Fruit fly (Drosophila melanogaster): Measurements from ENCODE around the gene Tsp96F.

The Tsp96F gene

DNA sequence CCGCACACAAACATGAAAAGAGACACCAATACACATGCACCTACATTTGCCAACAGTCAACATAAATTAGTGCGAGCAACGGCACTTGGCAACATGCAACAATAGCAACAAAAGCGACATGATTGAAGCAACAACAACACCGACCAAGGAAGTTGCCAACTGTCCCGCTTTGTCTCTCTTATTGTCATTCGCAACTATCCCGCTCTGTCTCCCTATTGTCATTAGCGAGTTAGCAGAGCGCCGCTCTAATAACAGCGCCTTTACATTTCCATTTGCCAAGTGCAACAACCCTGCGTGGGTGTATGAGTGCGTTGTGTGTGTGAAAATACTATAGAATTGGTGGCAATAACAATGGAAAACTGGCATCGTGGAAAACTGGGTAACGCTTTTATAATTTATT is 2.6 kb upstream of the Tsp96F start:
- TF ChIP-seq Snoo (tag; optimal IDR thresholded peaks at IDR 0.05), result no peak
- TF ChIP-seq EcR (GFP tag; optimal IDR thresholded peaks at IDR 0.05), result peak; percentile 84

DNA sequence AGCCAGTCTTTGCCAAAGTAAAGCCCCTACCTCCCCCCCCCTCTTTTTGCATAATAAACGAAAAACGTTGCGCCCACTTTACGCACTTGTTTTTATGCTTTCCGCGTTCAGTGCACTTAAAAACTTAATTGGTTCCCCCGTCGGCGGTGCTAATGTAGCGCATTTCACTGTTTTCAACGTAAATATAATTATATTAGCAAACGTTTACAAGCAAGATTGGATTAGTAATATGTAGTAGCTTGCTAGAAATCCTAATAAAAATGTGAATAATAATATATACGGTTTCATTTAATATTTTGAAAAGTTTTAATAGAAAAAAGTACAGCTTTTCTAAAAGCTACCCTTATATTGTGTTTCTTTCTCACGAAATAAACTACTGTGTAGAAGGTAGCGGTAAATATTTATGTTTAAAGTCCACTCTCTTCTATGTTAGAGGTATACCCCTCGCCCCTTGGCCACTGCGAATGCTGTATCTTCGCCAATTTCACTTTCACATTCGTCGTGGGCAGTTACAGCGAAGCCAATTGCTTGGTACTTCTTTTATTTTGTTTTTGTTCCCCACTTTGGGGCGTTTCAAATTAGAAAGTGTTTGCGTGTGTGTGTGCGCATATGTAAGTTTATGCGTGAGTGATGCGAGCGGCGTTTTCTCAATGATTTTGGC is 1.5 kb upstream of the Tsp96F start:
- TF ChIP-seq CG14655 (GFP tag; optimal IDR thresholded peaks at IDR 0.05), result peak; percentile 42
- peak; percentile 22 for TF ChIP-seq CG8301 (tag; optimal IDR thresholded peaks at IDR 0.05)
- TF ChIP-seq CG17806 (tag; optimal IDR thresholded peaks at IDR 0.05), result no peak

- no peak for TF ChIP-seq CG17806 (tag; optimal IDR thresholded peaks at IDR 0.05)
- no peak for TF ChIP-seq CG34367 (tag; optimal IDR thresholded peaks at IDR 0.05)
- TF ChIP-seq CG8159 (tag; optimal IDR thresholded peaks at IDR 0.05), result no peak
- no peak for TF ChIP-seq Pif1B (GFP tag; optimal IDR thresholded peaks at IDR 0.05)
- no peak for TF ChIP-seq CG13204 (GFP tag; optimal IDR thresholded peaks at IDR 0.05)
- TF ChIP-seq gl (tag; optimal IDR thresholded peaks at IDR 0.05), result no peak
- TF ChIP-seq CG14655 (GFP tag; optimal IDR thresholded peaks at IDR 0.05), result no peak
- TF ChIP-seq D1 (tag; optimal IDR thresholded peaks at IDR 0.05), result no peak
- no peak for TF ChIP-seq CG10348 (GFP tag; IDR thresholded peaks at IDR 0.05)
- TF ChIP-seq CG12605 (GFP tag; IDR thresholded peaks at IDR 0.05), result no peak
- TF ChIP-seq EcR (GFP tag; optimal IDR thresholded peaks at IDR 0.05), result no peak
- TF ChIP-seq Snoo (tag; optimal IDR thresholded peaks at IDR 0.05), result no peak
- no peak for TF ChIP-seq Ets98B (GFP tag; IDR thresholded peaks at IDR 0.05)
- no peak for TF ChIP-seq CG32121 (GFP tag; IDR thresholded peaks at IDR 0.05)
- TF ChIP-seq CG4496 (GFP tag; IDR thresholded peaks at IDR 0.05), result no peak
- TF ChIP-seq rn (GFP tag; IDR thresholded peaks at IDR 0.05), result no peak
- TF ChIP-seq CG15710 (tag; optimal IDR thresholded peaks at IDR 0.05), result no peak
- TF ChIP-seq Pif1A (GFP tag; optimal IDR thresholded peaks at IDR 0.05), result no peak
- TF ChIP-seq CG8301 (tag; optimal IDR thresholded peaks at IDR 0.05), result no peak
- TF ChIP-seq fd96Ca (GFP tag; IDR thresholded peaks at IDR 0.05), result no peak
These were observed 688 bp upstream of the Tsp96F start, which contains the start of gene SppL for dm6 chr3R:25881915-25882314. TSS of gene SppL (plus strand) at chr3R:25881984.

- peak; percentile 63 for TF ChIP-seq CG14655 (GFP tag; optimal IDR thresholded peaks at IDR 0.05)
- no peak for TF ChIP-seq D1 (tag; optimal IDR thresholded peaks at IDR 0.05)
- TF ChIP-seq CG4496 (GFP tag; IDR thresholded peaks at IDR 0.05), result peak; percentile 61
- 0 out of 2 replicates have a peak, but pooled peaks have one; percentile 18 for TF ChIP-seq rn (GFP tag; IDR thresholded peaks at IDR 0.05)
- peak; percentile 11; the same call in 1 of the 2 replicates for TF ChIP-seq Ets98B (GFP tag; IDR thresholded peaks at IDR 0.05)
- TF ChIP-seq Pif1A (GFP tag; optimal IDR thresholded peaks at IDR 0.05), result peak; percentile 4
- peak; percentile 11 for TF ChIP-seq CG12605 (GFP tag; IDR thresholded peaks at IDR 0.05)
- peak; percentile 67 for TF ChIP-seq CG9948 (tag; optimal IDR thresholded peaks at IDR 0.05)
- no peak for TF ChIP-seq CG10348 (GFP tag; IDR thresholded peaks at IDR 0.05)
- no peak for TF ChIP-seq fd96Ca (GFP tag; IDR thresholded peaks at IDR 0.05)
- TF ChIP-seq gl (tag; optimal IDR thresholded peaks at IDR 0.05), result no peak
- peak; percentile 14 for TF ChIP-seq CG34367 (tag; optimal IDR thresholded peaks at IDR 0.05)
- TF ChIP-seq Snoo (tag; optimal IDR thresholded peaks at IDR 0.05), result peak; percentile 48
- peak; percentile 42 for TF ChIP-seq CG13204 (GFP tag; optimal IDR thresholded peaks at IDR 0.05)
- peak; percentile 59; the same call in 1 of the 2 replicates for TF ChIP-seq CG32121 (GFP tag; IDR thresholded peaks at IDR 0.05)
- TF ChIP-seq CG8301 (tag; optimal IDR thresholded peaks at IDR 0.05), result no peak
- TF ChIP-seq CG17806 (tag; optimal IDR thresholded peaks at IDR 0.05), result peak; percentile 57
- peak; percentile 59 for TF ChIP-seq CG15710 (tag; optimal IDR thresholded peaks at IDR 0.05)
- peak; percentile 1 for TF ChIP-seq Pif1B (GFP tag; optimal IDR thresholded peaks at IDR 0.05)
- TF ChIP-seq EcR (GFP tag; optimal IDR thresholded peaks at IDR 0.05), result no peak
- peak; percentile 63 for TF ChIP-seq CG8159 (tag; optimal IDR thresholded peaks at IDR 0.05)
These were observed 843 bp downstream of the Tsp96F start for dm6 chr3R:25880198-25880970.

dm6 chr3R:25879324-25879766 is 1.9 kb downstream of the Tsp96F start:
- TF ChIP-seq Ets98B (GFP tag; IDR thresholded peaks at IDR 0.05), result peak; percentile 82
- TF ChIP-seq CG13204 (GFP tag; optimal IDR thresholded peaks at IDR 0.05), result no peak
- TF ChIP-seq CG8301 (tag; optimal IDR thresholded peaks at IDR 0.05), result peak; percentile 73
- TF ChIP-seq CG32121 (GFP tag; IDR thresholded peaks at IDR 0.05), result peak; percentile 70
- TF ChIP-seq EcR (GFP tag; optimal IDR thresholded peaks at IDR 0.05), result no peak
- TF ChIP-seq rn (GFP tag; IDR thresholded peaks at IDR 0.05), result peak; percentile 13; the same call in 1 of the 2 replicates
- peak; percentile 38 for TF ChIP-seq Pif1A (GFP tag; optimal IDR thresholded peaks at IDR 0.05)
- TF ChIP-seq CG12605 (GFP tag; IDR thresholded peaks at IDR 0.05), result peak; percentile 49; the same call in 1 of the 2 replicates
- TF ChIP-seq CG17806 (tag; optimal IDR thresholded peaks at IDR 0.05), result peak; percentile 1
- TF ChIP-seq D1 (tag; optimal IDR thresholded peaks at IDR 0.05), result no peak
- no peak for TF ChIP-seq gl (tag; optimal IDR thresholded peaks at IDR 0.05)
- TF ChIP-seq CG8159 (tag; optimal IDR thresholded peaks at IDR 0.05), result peak; percentile 19
- peak; percentile 68 for TF ChIP-seq CG14655 (GFP tag; optimal IDR thresholded peaks at IDR 0.05)

- TF ChIP-seq CG12605 (GFP tag; IDR thresholded peaks at IDR 0.05), result no peak
- no peak for TF ChIP-seq CG14655 (GFP tag; optimal IDR thresholded peaks at IDR 0.05)
- TF ChIP-seq D1 (tag; optimal IDR thresholded peaks at IDR 0.05), result no peak
- TF ChIP-seq gl (tag; optimal IDR thresholded peaks at IDR 0.05), result no peak
- TF ChIP-seq CG8301 (tag; optimal IDR thresholded peaks at IDR 0.05), result no peak
- TF ChIP-seq EcR (GFP tag; optimal IDR thresholded peaks at IDR 0.05), result peak; percentile 78
These were observed 4.2 kb downstream of the Tsp96F start for dm6 chr3R:25877064-25877463.

Measured in whole organism, pupa.